Fruit fly (Drosophila melanogaster) whole organism, embryonic: Measurements from ENCODE around the gene CtsF.

Source experiments
- Abd-B ChIP-seq: fragments of 200-800 bp; sonication (Bioruptor generic); optimal IDR thresholded peaks from 2 replicates; lab custom pipeline; 2018; ENCODE audit warnings: missing biosample characterization, mild to moderate bottlenecking, missing genetic modification characterization, moderate library complexity
- Awh ChIP-seq: fragments of 200-800 bp; sonication (Bioruptor generic); IDR thresholded peaks from 2 replicates; pipeline ENCODE4, ENCODE4 v1.3.6; 2022; ENCODE audit warnings: missing biosample characterization, missing genetic modification characterization
- CG10267 ChIP-seq: fragments of 200-800 bp; sonication (Bioruptor generic); optimal IDR thresholded peaks from 2 replicates; lab custom pipeline; 2018; ENCODE audit warnings: missing biosample characterization, mild to moderate bottlenecking, missing genetic modification characterization, moderate library complexity
- CG11398 ChIP-seq: fragments of 200-800 bp; sonication (Bioruptor generic); optimal IDR thresholded peaks from 2 replicates; lab custom pipeline; 2016; ENCODE audit warnings: missing biosample characterization, missing genetic modification characterization
- CG12391 ChIP-seq: fragments of 200-800 bp; sonication (Bioruptor generic); optimal IDR thresholded peaks from 3 replicates; lab custom pipeline; 2018; ENCODE audit warnings: missing biosample characterization, mild to moderate bottlenecking, missing genetic modification characterization, moderate library complexity
- CG13624 ChIP-seq: fragments of 200-800 bp; sonication (Bioruptor generic); optimal IDR thresholded peaks from 2 replicates; lab custom pipeline; 2016; ENCODE audit warnings: missing biosample characterization, missing genetic modification characterization
- CG13894 ChIP-seq: fragments of 200-800 bp; sonication (Bioruptor generic); optimal IDR thresholded peaks from 3 replicates; lab custom pipeline; 2018; ENCODE audit warnings: missing biosample characterization, mild to moderate bottlenecking, missing genetic modification characterization, moderate library complexity
- CG17829 ChIP-seq: fragments of 200-800 bp; optimal IDR thresholded peaks from 2 replicates; lab custom pipeline; 2019; ENCODE audit warnings: missing biosample characterization, mild to moderate bottlenecking, missing genetic modification characterization, moderate library complexity
- CG18599 ChIP-seq: fragments of 200-800 bp; sonication (Bioruptor generic); optimal IDR thresholded peaks from 3 replicates; lab custom pipeline; 2017; ENCODE audit warnings: missing biosample characterization, missing genetic modification characterization, mild to moderate bottlenecking, moderate library complexity, missing genetic modification reagents
- CG2120 ChIP-seq: fragments of 200-800 bp; sonication (Bioruptor generic); optimal IDR thresholded peaks from 3 replicates; lab custom pipeline; 2016; ENCODE audit warnings: missing biosample characterization, missing genetic modification characterization
- CG34376 ChIP-seq: fragments of 200-800 bp; sonication (Bioruptor generic); optimal IDR thresholded peaks from 2 replicates; lab custom pipeline; 2018; ENCODE audit warnings: missing biosample characterization, mild to moderate bottlenecking, missing genetic modification characterization
- CG3726 ChIP-seq: fragments of 200-800 bp; sonication (Bioruptor generic); IDR thresholded peaks from 3 replicates; pipeline ENCODE4, ENCODE4 v1.3.6; 2022; ENCODE audit warnings: missing biosample characterization, missing genetic modification characterization
- CG3847 ChIP-seq: fragments of 200-800 bp; sonication (Bioruptor generic); IDR thresholded peaks from 2 replicates; pipeline ENCODE4 v1.3.6; 2022; ENCODE audit warnings: missing biosample characterization, missing genetic modification characterization
- CG3995 ChIP-seq: fragments of 200-800 bp; sonication (Bioruptor generic); optimal IDR thresholded peaks from 3 replicates; lab custom pipeline; 2016; ENCODE audit warnings: missing biosample characterization, missing genetic modification characterization
- CG4424 ChIP-seq: fragments of 200-800 bp; sonication (Bioruptor generic); optimal IDR thresholded peaks from 3 replicates; lab custom pipeline; 2016; ENCODE audit warnings: missing biosample characterization, missing genetic modification characterization
- CG4617 ChIP-seq: fragments of 200-800 bp; sonication (Bioruptor generic); optimal IDR thresholded peaks from 3 replicates; lab custom pipeline; 2016; ENCODE audit warnings: missing biosample characterization, missing genetic modification characterization, borderline replicate concordance
- CG6689 ChIP-seq: fragments of 200-800 bp; sonication (Bioruptor generic); IDR thresholded peaks from 2 replicates; pipeline ENCODE4 v1.3.6; 2022; ENCODE audit warnings: missing biosample characterization, missing genetic modification characterization
- CG7372 ChIP-seq: fragments of 200-800 bp; sonication (Bioruptor generic); IDR thresholded peaks from 2 replicates; pipeline ENCODE4 v1.3.6; 2022; ENCODE audit warnings: missing biosample characterization, missing genetic modification characterization
- CG7987 ChIP-seq: fragments of 200-800 bp; sonication (Bioruptor generic); optimal IDR thresholded peaks from 2 replicates; lab custom pipeline; 2018; ENCODE audit warnings: missing biosample characterization, mild to moderate bottlenecking, missing genetic modification characterization, moderate library complexity
- CG9609 ChIP-seq: fragments of 200-800 bp; sonication (Bioruptor generic); optimal IDR thresholded peaks from 3 replicates; lab custom pipeline; 2016; ENCODE audit warnings: missing biosample characterization, missing genetic modification characterization
- Dp ChIP-seq: fragments of 200-800 bp; sonication (Bioruptor generic); optimal IDR thresholded peaks from 2 replicates; lab custom pipeline; 2018; ENCODE audit warnings: missing biosample characterization, mild to moderate bottlenecking, missing genetic modification characterization, moderate library complexity
- Drgx ChIP-seq: fragments of 200-800 bp; sonication (Bioruptor generic); IDR thresholded peaks from 2 replicates; pipeline ENCODE4 v1.3.6; 2022; ENCODE audit warnings: missing biosample characterization, missing genetic modification characterization
- Elba2 ChIP-seq: fragments of 200-800 bp; sonication (Bioruptor generic); optimal IDR thresholded peaks from 3 replicates; lab custom pipeline; 2016; ENCODE audit warnings: missing biosample characterization, missing genetic modification characterization
- Fer2 ChIP-seq: fragments of 200-800 bp; sonication (Bioruptor generic); optimal IDR thresholded peaks from 2 replicates; lab custom pipeline; 2018; ENCODE audit warnings: missing biosample characterization, mild to moderate bottlenecking, missing genetic modification characterization, moderate library complexity
- Gsc ChIP-seq: fragments of 200-800 bp; sonication (Bioruptor generic); IDR thresholded peaks from 2 replicates; pipeline ENCODE4 v1.3.6; 2022; ENCODE audit warnings: missing biosample characterization, missing genetic modification characterization
- Med ChIP-seq: fragments of 200-800 bp; sonication (Bioruptor generic); peaks from one replicate; lab custom pipeline; 2016; ENCODE audit warnings: missing biosample characterization, missing genetic modification characterization, mild to moderate bottlenecking, inconsistent platforms, moderate library complexity
- Myb ChIP-seq: fragments of 200-800 bp; sonication (Bioruptor generic); optimal IDR thresholded peaks from 2 replicates; lab custom pipeline; 2016; ENCODE audit warnings: missing biosample characterization, missing genetic modification characterization
- NK7.1 ChIP-seq: fragments of 200-800 bp; sonication (Bioruptor generic); optimal IDR thresholded peaks from 3 replicates; lab custom pipeline; 2016; ENCODE audit warnings: missing biosample characterization, missing genetic modification characterization
- Nf-YA ChIP-seq: fragments of 200-800 bp; sonication (Bioruptor generic); IDR thresholded peaks from 2 replicates; pipeline ENCODE4 v1.3.6; 2022; ENCODE audit warnings: missing biosample characterization, missing genetic modification characterization
- Oli ChIP-seq: fragments of 200-800 bp; sonication (Bioruptor generic); optimal IDR thresholded peaks from 2 replicates; lab custom pipeline; 2018; ENCODE audit warnings: missing biosample characterization, mild to moderate bottlenecking, missing genetic modification characterization, moderate library complexity
- Pdp1 ChIP-seq, 2 experiments: fragments of 200-800 bp; sonication (Bioruptor generic); optimal IDR thresholded peaks; 3 replicates each; lab custom pipeline; 2016; ENCODE audit warnings: missing biosample characterization in 2 of 2, missing genetic modification characterization in 2 of 2, mild to moderate bottlenecking in 1 of 2, moderate library complexity in 1 of 2
- Ravus ChIP-seq: fragments of 200-800 bp; sonication (Bioruptor generic); IDR thresholded peaks from 2 replicates; pipeline ENCODE4 v1.3.6; 2022; ENCODE audit warnings: missing biosample characterization, missing genetic modification characterization
- Spps ChIP-seq: fragments of 200-800 bp; sonication (Bioruptor generic); optimal IDR thresholded peaks from 2 replicates; lab custom pipeline; 2018; ENCODE audit warnings: missing biosample characterization, mild to moderate bottlenecking, missing genetic modification characterization
- TFAM ChIP-seq: fragments of 200-800 bp; sonication (Bioruptor generic); optimal IDR thresholded peaks from 2 replicates; lab custom pipeline; 2017; ENCODE audit warnings: missing biosample characterization, missing genetic modification characterization, inconsistent platforms
- Trl ChIP-seq, 3 experiments: fragments of >200 bp in 2 of 3; fragments of 200-800 bp in 1 of 3; sonication (Bioruptor generic) in 1 of 3; optimal IDR thresholded peaks; 2 replicates in 1 of 3; 3 replicates in 2 of 3; lab custom pipeline; 2016 to 2017; ENCODE audit warnings: missing biosample characterization in 1 of 3, missing genetic modification characterization in 1 of 3
- br ChIP-seq: fragments of >200 bp; optimal IDR thresholded peaks from 2 replicates; lab custom pipeline; 2017
- chinmo ChIP-seq: fragments of 200-800 bp; sonication (Bioruptor generic); IDR thresholded peaks from 4 replicates; pipeline ENCODE4 v1.3.6; 2022; ENCODE audit warnings: missing biosample characterization, missing genetic modification characterization; ENCODE audit not compliant: partially characterized antibody
- chm ChIP-seq: fragments of 200-800 bp; sonication (Bioruptor generic); IDR thresholded peaks from 2 replicates; pipeline ENCODE4 v1.3.6; 2022; ENCODE audit warnings: missing biosample characterization, missing genetic modification characterization
- cwo ChIP-seq: fragments of 200-800 bp; sonication (Bioruptor generic); optimal IDR thresholded peaks from 3 replicates; lab custom pipeline; 2017; ENCODE audit warnings: missing biosample characterization, missing genetic modification characterization, mild to moderate bottlenecking, moderate library complexity, missing genetic modification reagents
- dan ChIP-seq: fragments of 200-800 bp; sonication (Bioruptor generic); IDR thresholded peaks from 2 replicates; pipeline ENCODE4 v1.3.6; 2022; ENCODE audit warnings: missing biosample characterization, missing genetic modification characterization
- ems ChIP-seq: fragments of 200-800 bp; sonication (Bioruptor generic); optimal IDR thresholded peaks from 3 replicates; lab custom pipeline; 2016; ENCODE audit warnings: missing biosample characterization, missing genetic modification characterization
- ftz-f1 ChIP-seq: fragments of 200-800 bp; sonication (Bioruptor generic); optimal IDR thresholded peaks from 2 replicates; lab custom pipeline; 2016; ENCODE audit warnings: missing biosample characterization, missing genetic modification characterization
- jigr1 ChIP-seq: fragments of 200-800 bp; sonication (Bioruptor generic); IDR thresholded peaks from 3 replicates; pipeline ENCODE4 v1.3.6; 2022; ENCODE audit warnings: missing biosample characterization, missing genetic modification characterization
- kni ChIP-seq: fragments of 200-800 bp; sonication (Bioruptor generic); optimal IDR thresholded peaks from 3 replicates; lab custom pipeline; 2017; ENCODE audit warnings: mild to moderate bottlenecking, missing biosample characterization, missing genetic modification reagents, missing genetic modification characterization
- lab ChIP-seq: fragments of 200-800 bp; sonication (Bioruptor generic); optimal IDR thresholded peaks from 3 replicates; lab custom pipeline; 2017; ENCODE audit warnings: missing biosample characterization, missing genetic modification characterization, mild to moderate bottlenecking, moderate library complexity, missing genetic modification reagents
- oc ChIP-seq: fragments of 200-800 bp; sonication (Bioruptor generic); optimal IDR thresholded peaks from 2 replicates; lab custom pipeline; 2018; ENCODE audit warnings: missing biosample characterization, mild to moderate bottlenecking, missing genetic modification characterization, moderate library complexity
- peb ChIP-seq: fragments of 200-800 bp; sonication (Bioruptor generic); IDR thresholded peaks from 2 replicates; pipeline ENCODE4 v1.3.6; 2022; ENCODE audit warnings: missing biosample characterization, missing genetic modification characterization
- pfk ChIP-seq: fragments of 200-800 bp; sonication (Bioruptor generic); optimal IDR thresholded peaks from 2 replicates; lab custom pipeline; 2018; ENCODE audit warnings: missing biosample characterization, mild to moderate bottlenecking, missing genetic modification characterization, moderate library complexity
- psq ChIP-seq: fragments of 200-800 bp; sonication (Bioruptor generic); optimal IDR thresholded peaks from 2 replicates; lab custom pipeline; 2017; ENCODE audit warnings: missing biosample characterization, missing genetic modification characterization
- repo ChIP-seq: fragments of 200-800 bp; sonication (Bioruptor generic); optimal IDR thresholded peaks from 2 replicates; lab custom pipeline; 2016; ENCODE audit warnings: missing biosample characterization, missing genetic modification characterization
- unpg ChIP-seq: fragments of 200-800 bp; sonication (Bioruptor generic); optimal IDR thresholded peaks from 3 replicates; lab custom pipeline; 2018; ENCODE audit warnings: missing biosample characterization, mild to moderate bottlenecking, missing genetic modification characterization, moderate library complexity

The CtsF gene

dm6 chr3R:5279609-5280164, 28.1 kb upstream of the CtsF start (continued):
- TF ChIP-seq CG11398 (GFP tag; lab: Kevin White, UChicago) (no peak), Dp (no peak), Ravus (GFP tag; lab: Robert Waterston, UW) (no peak), CG6689 (GFP tag; lab: Robert Waterston, UW) (no peak), oc (tag; lab: Kevin White, UChicago) (no peak), Elba2 (GFP tag; lab: Kevin White, UChicago) (no peak), CG2120 (GFP tag; lab: Kevin White, UChicago) (no peak), Fer2 (tag; lab: Kevin White, UChicago) (no peak), chm (0 out of 2 replicates have a peak, but pooled peaks have one; percentile 13), Awh (GFP tag; lab: Robert Waterston, UW) (no peak), CG13894 (tag; lab: Kevin White, UChicago) (peak; percentile 32), CG7372 (GFP tag; lab: Robert Waterston, UW) (peak; percentile 94), repo (GFP tag; lab: Kevin White, UChicago) (no peak), CG7987 (GFP tag; lab: Kevin White, UChicago) (no peak), TFAM (GFP tag; lab: Kevin White, UChicago) (no peak), CG17829 (tag; lab: Kevin White, UChicago) (no peak), Gsc (GFP tag; lab: Robert Waterston, UW) (no peak), br (lab: Kevin White, UChicago) (no peak), CG4617 (GFP tag; lab: Kevin White, UChicago) (no peak), Abd-B (GFP tag; lab: Kevin White, UChicago) (no peak), CG9609 (GFP tag; lab: Kevin White, UChicago) (no peak), psq (GFP tag; lab: Kevin White, UChicago) (no peak), cwo (GFP tag; lab: Kevin White, UChicago) (peak; percentile 89), CG13624 (GFP tag; lab: Kevin White, UChicago) (no peak), Oli (tag; lab: Kevin White, UChicago) (no peak), Trl (optimal IDR thresholded peaks at IDR 0.05; lab: Kevin White, UChicago) (peak in 1 of 2 experiments; percentile 8), Trl (GFP tag; optimal IDR thresholded peaks at IDR 0.05; lab: Kevin White, UChicago) (no peak), chinmo (peak; percentile 72; the same call in 1 of the 4 replicates), NK7.1 (no peak), peb (no peak), Med (GFP tag; lab: Kevin White, UChicago) (peak; percentile 62), CG10267 (tag; lab: Kevin White, UChicago) (no peak), Drgx (GFP tag; lab: Robert Waterston, UW) (no peak)

dm6 chr3R:5278627-5279026, 27.1 kb upstream of the CtsF start:
- TF ChIP-seq pfk (GFP tag; lab: Kevin White, UChicago) (no peak), Spps (tag; lab: Kevin White, UChicago) (no peak), CG3995 (GFP tag; lab: Kevin White, UChicago) (no peak), lab (peak; percentile 81), kni (GFP tag; lab: Kevin White, UChicago) (no peak), ftz-f1 (GFP tag; lab: Kevin White, UChicago) (peak; percentile 44), jigr1 (GFP tag; lab: Robert Waterston, UW) (no peak), cwo (GFP tag; lab: Kevin White, UChicago) (peak; percentile 17), ems (no peak), dan (GFP tag; lab: Robert Waterston, UW) (no peak), unpg (GFP tag; lab: Kevin White, UChicago) (no peak), CG3847 (no peak), CG3726 (no peak), CG34376 (peak; percentile 83), CG12391 (tag; lab: Kevin White, UChicago) (no peak), CG18599 (GFP tag; lab: Kevin White, UChicago) (peak; percentile 11), Myb (no peak), Nf-YA (GFP tag; lab: Robert Waterston, UW) (no peak), CG4424 (GFP tag; lab: Kevin White, UChicago) (no peak), Pdp1 (GFP tag; optimal IDR thresholded peaks at IDR 0.05; lab: Kevin White, UChicago) (peak in 1 of 2 experiments; percentile 68)
